1 fruit fly cellular context compared by ENCODE assay signal in genomic region chr2L:3440322-3440721, dm6.
A peak's percentile ranks its signal among the peaks of the same experiment; 100 is the strongest.
TF ChIP-seq lines count a peak whose summit lies in the region.

No protein-coding gene starts in this region.

TF ChIP-seq in whole organism, embryonic, 481 proteins besides CTCF, POLR2A, EP300 and RAD21 (continued from another document and continues in another):
- TF ChIP-seq gcm2 (GFP tag; optimal IDR thresholded peaks at IDR 0.05; lab: Kevin White, UChicago) = no peak
- TF ChIP-seq TFAM (GFP tag; optimal IDR thresholded peaks at IDR 0.05; lab: Kevin White, UChicago) = no peak
- peak; percentile 83 for TF ChIP-seq HLH3B (GFP tag; IDR thresholded peaks at IDR 0.05; lab: Robert Waterston, UW)
- peak; percentile 37; the same call in 1 of the 2 replicates for TF ChIP-seq onecut (GFP tag; IDR thresholded peaks at IDR 0.05; lab: Robert Waterston, UW)
- TF ChIP-seq CG2116 (GFP tag; optimal IDR thresholded peaks at IDR 0.05; lab: Kevin White, UChicago) = no peak
- no peak for TF ChIP-seq B-H2 (GFP tag; optimal IDR thresholded peaks at IDR 0.05; lab: Kevin White, UChicago)
- TF ChIP-seq Side (GFP tag; optimal IDR thresholded peaks at IDR 0.05; lab: Kevin White, UChicago) = peak; percentile 36
- TF ChIP-seq CG34422 (GFP tag; IDR thresholded peaks at IDR 0.05; lab: Robert Waterston, UW) = peak; percentile 83; the same call in 2 of the 3 replicates
- peak; percentile 56 for TF ChIP-seq ranshi (GFP tag; IDR thresholded peaks at IDR 0.05; lab: Robert Waterston, UW)
- no peak for TF ChIP-seq CG18476 (GFP tag; optimal IDR thresholded peaks at IDR 0.05; lab: Kevin White, UChicago)
- no peak; the same call in 1 of the 2 replicates for TF ChIP-seq CG10959 (GFP tag; IDR thresholded peaks at IDR 0.05; lab: Robert Waterston, UW)
- TF ChIP-seq CG15601 (tag; optimal IDR thresholded peaks at IDR 0.05; lab: Kevin White, UChicago) = no peak
- TF ChIP-seq dan (GFP tag; IDR thresholded peaks at IDR 0.05; lab: Robert Waterston, UW) = no peak
- peak; percentile 62 for TF ChIP-seq CG17385 (GFP tag; optimal IDR thresholded peaks at IDR 0.05; lab: Kevin White, UChicago)
- peak; percentile 68 for TF ChIP-seq CG7839 (tag; optimal IDR thresholded peaks at IDR 0.05; lab: Kevin White, UChicago)
- peak; percentile 58; the same call in 1 of the 2 replicates for TF ChIP-seq CG11247 (GFP tag; IDR thresholded peaks at IDR 0.05; lab: Robert Waterston, UW)
- TF ChIP-seq chn (GFP tag; optimal IDR thresholded peaks at IDR 0.05; lab: Kevin White, UChicago) = peak; percentile 54
- TF ChIP-seq Fer2 (tag; optimal IDR thresholded peaks at IDR 0.05; lab: Kevin White, UChicago) = peak; percentile 3
- TF ChIP-seq psq (GFP tag; optimal IDR thresholded peaks at IDR 0.05; lab: Kevin White, UChicago) = peak; percentile 7
- TF ChIP-seq peb (GFP tag; IDR thresholded peaks at IDR 0.05; lab: Robert Waterston, UW) = peak; percentile 64
- no peak for TF ChIP-seq abd-A (tag; optimal IDR thresholded peaks at IDR 0.05; lab: Kevin White, UChicago)
- TF ChIP-seq CkIIα-i1 (GFP tag; IDR thresholded peaks at IDR 0.05; lab: Robert Waterston, UW) = peak; percentile 39; the same call in 1 of the 2 replicates
- TF ChIP-seq CG31388 (GFP tag; optimal IDR thresholded peaks at IDR 0.05; lab: Kevin White, UChicago) = no peak
- TF ChIP-seq Hmr (GFP tag; optimal IDR thresholded peaks at IDR 0.05; lab: Kevin White, UChicago) = peak; percentile 68
- no peak for TF ChIP-seq hbn (GFP tag; IDR thresholded peaks at IDR 0.05; lab: Robert Waterston, UW; ENCODE audit: partially characterized antibody)
- TF ChIP-seq CG7786 (GFP tag; optimal IDR thresholded peaks at IDR 0.05; lab: Kevin White, UChicago) = peak; percentile 33
- peak; percentile 77 for TF ChIP-seq ind (GFP tag; optimal IDR thresholded peaks at IDR 0.05; lab: Kevin White, UChicago)
- TF ChIP-seq dysf (GFP tag; IDR thresholded peaks at IDR 0.05; lab: Robert Waterston, UW) = peak; percentile 88
- TF ChIP-seq zfh1 (GFP tag; IDR thresholded peaks at IDR 0.05; lab: Robert Waterston, UW) = peak; percentile 71
- no peak for TF ChIP-seq Kr (GFP tag; optimal IDR thresholded peaks at IDR 0.05; lab: Kevin White, UChicago)
- TF ChIP-seq vnd (GFP tag; IDR thresholded peaks at IDR 0.05; lab: Robert Waterston, UW; ENCODE audit: partially characterized antibody) = no peak
- no peak for TF ChIP-seq Doc3 (GFP tag; IDR thresholded peaks at IDR 0.05; lab: Robert Waterston, UW; ENCODE audit: partially characterized antibody)
- peak; percentile 54 for TF ChIP-seq CG9215 (GFP tag; IDR thresholded peaks at IDR 0.05; lab: Robert Waterston, UW)
- TF ChIP-seq Nf-YC (tag; optimal IDR thresholded peaks at IDR 0.05; lab: Kevin White, UChicago) = no peak
- TF ChIP-seq CG18764 (GFP tag; optimal IDR thresholded peaks at IDR 0.05; lab: Kevin White, UChicago) = peak; percentile 49
- TF ChIP-seq CG8359 (GFP tag; optimal IDR thresholded peaks at IDR 0.05; lab: Kevin White, UChicago; ENCODE audit: borderline replicate concordance) = peak; percentile 25
- TF ChIP-seq org-1 (GFP tag; optimal IDR thresholded peaks at IDR 0.05; lab: Kevin White, UChicago) = peak; percentile 55
- no peak for TF ChIP-seq sima (GFP tag; optimal IDR thresholded peaks at IDR 0.05; lab: Kevin White, UChicago)
- TF ChIP-seq CG11723 (GFP tag; optimal IDR thresholded peaks at IDR 0.05; lab: Kevin White, UChicago) = peak; percentile 35
- TF ChIP-seq Antp (GFP tag; optimal IDR thresholded peaks at IDR 0.05; lab: Kevin White, UChicago) = no peak
- no peak for TF ChIP-seq Ravus (GFP tag; IDR thresholded peaks at IDR 0.05; lab: Robert Waterston, UW)
- TF ChIP-seq CG17186 (GFP tag; optimal IDR thresholded peaks at IDR 0.05; lab: Kevin White, UChicago) = peak; percentile 17
- peak; percentile 52 for TF ChIP-seq BtbVII (GFP tag; optimal IDR thresholded peaks at IDR 0.05; lab: Kevin White, UChicago)
- TF ChIP-seq da (GFP tag; optimal IDR thresholded peaks at IDR 0.05; lab: Kevin White, UChicago) = no peak
- TF ChIP-seq dpn (GFP tag; optimal IDR thresholded peaks at IDR 0.05; lab: Kevin White, UChicago) = peak; percentile 45 to 59
- peak; percentile 54; the same call in 1 of the 2 replicates for TF ChIP-seq Gsc (GFP tag; IDR thresholded peaks at IDR 0.05; lab: Robert Waterston, UW)
- TF ChIP-seq Dip3 (GFP tag; optimal IDR thresholded peaks at IDR 0.05; lab: Kevin White, UChicago) = no peak
- peak; percentile 36; the same call in 1 of the 2 replicates for TF ChIP-seq klu (GFP tag; IDR thresholded peaks at IDR 0.05; lab: Robert Waterston, UW)
- TF ChIP-seq Pdp1 (GFP tag; optimal IDR thresholded peaks at IDR 0.05; lab: Kevin White, UChicago) = no peak
- TF ChIP-seq yki (optimal IDR thresholded peaks at IDR 0.05; lab: Kevin White, UChicago) = no peak
- TF ChIP-seq CG6813 (GFP tag; optimal IDR thresholded peaks at IDR 0.05; lab: Kevin White, UChicago) = peak; percentile 61
- TF ChIP-seq dm (GFP tag; optimal IDR thresholded peaks at IDR 0.05; lab: Kevin White, UChicago) = no peak
- TF ChIP-seq Fer1 (GFP tag; optimal IDR thresholded peaks at IDR 0.05; lab: Kevin White, UChicago) = peak; percentile 73
- TF ChIP-seq CG6689 (GFP tag; IDR thresholded peaks at IDR 0.05; lab: Robert Waterston, UW) = peak; percentile 73
- TF ChIP-seq usp (GFP tag; optimal IDR thresholded peaks at IDR 0.05; lab: Kevin White, UChicago) = no peak
- TF ChIP-seq CG16779 (GFP tag; IDR thresholded peaks at IDR 0.05; lab: Robert Waterston, UW) = 0 out of 2 replicates have a peak, but pooled peaks have one; percentile 62
- TF ChIP-seq wor (GFP tag; IDR thresholded peaks at IDR 0.05; lab: Robert Waterston, UW) = peak; percentile 27; the same call in 1 of the 2 replicates
- TF ChIP-seq Dek (tag; optimal IDR thresholded peaks at IDR 0.05; lab: Kevin White, UChicago) = peak; percentile 30
- TF ChIP-seq CG8290 (GFP tag; optimal IDR thresholded peaks at IDR 0.05; lab: Kevin White, UChicago) = no peak
- peak in 1 of 2 experiments; percentile 38 for TF ChIP-seq CG8290 (tag; optimal IDR thresholded peaks at IDR 0.05; lab: Kevin White, UChicago)
- peak; percentile 48 for TF ChIP-seq CG16863 (GFP tag; optimal IDR thresholded peaks at IDR 0.05; lab: Kevin White, UChicago)
- TF ChIP-seq Ssrp (tag; optimal IDR thresholded peaks at IDR 0.05; lab: Kevin White, UChicago) = peak; percentile 9
- no peak for TF ChIP-seq sd (tag; optimal IDR thresholded peaks at IDR 0.05; lab: Kevin White, UChicago)
- TF ChIP-seq CG2120 (GFP tag; optimal IDR thresholded peaks at IDR 0.05; lab: Kevin White, UChicago) = peak; percentile 55
- TF ChIP-seq mld (GFP tag; IDR thresholded peaks at IDR 0.05; lab: Robert Waterston, UW; ENCODE audit: partially characterized antibody) = no peak
- TF ChIP-seq Camta (GFP tag; optimal IDR thresholded peaks at IDR 0.05; lab: Kevin White, UChicago) = no peak
- no peak for TF ChIP-seq lilli (GFP tag; optimal IDR thresholded peaks at IDR 0.05; lab: Kevin White, UChicago)
- TF ChIP-seq HLHmδ (GFP tag; optimal IDR thresholded peaks at IDR 0.05; lab: Kevin White, UChicago) = no peak
- peak; percentile 53; the same call in 1 of the 2 replicates for TF ChIP-seq CG4360 (GFP tag; IDR thresholded peaks at IDR 0.05; lab: Robert Waterston, UW)
- no peak for TF ChIP-seq gro (GFP tag; optimal IDR thresholded peaks at IDR 0.05; lab: Kevin White, UChicago)
- peak; percentile 2 for TF ChIP-seq repo (GFP tag; optimal IDR thresholded peaks at IDR 0.05; lab: Kevin White, UChicago)
- TF ChIP-seq amos (GFP tag; IDR thresholded peaks at IDR 0.05; lab: Robert Waterston, UW; ENCODE audit: partially characterized antibody) = no peak
- TF ChIP-seq ara (GFP tag; IDR thresholded peaks at IDR 0.05; lab: Robert Waterston, UW) = peak; percentile 69
- peak; percentile 49; the same call in 2 of the 4 replicates for TF ChIP-seq Gug (GFP tag; IDR thresholded peaks at IDR 0.05; lab: Robert Waterston, UW)
- TF ChIP-seq Blimp-1 (GFP tag; optimal IDR thresholded peaks at IDR 0.05; lab: Kevin White, UChicago) = peak; percentile 73
- TF ChIP-seq CG18262 (tag; optimal IDR thresholded peaks at IDR 0.05; lab: Kevin White, UChicago) = peak; percentile 65
- peak; percentile 55 for TF ChIP-seq Mad (GFP tag; optimal IDR thresholded peaks at IDR 0.05; lab: Kevin White, UChicago)
- TF ChIP-seq chinmo (GFP tag; IDR thresholded peaks at IDR 0.05; lab: Robert Waterston, UW; ENCODE audit: partially characterized antibody) = 0 out of 4 replicates have a peak, but pooled peaks have one; percentile 30
- no peak for TF ChIP-seq br (optimal IDR thresholded peaks at IDR 0.05; lab: Kevin White, UChicago)
- TF ChIP-seq CG10209 (GFP tag; optimal IDR thresholded peaks at IDR 0.05; lab: Kevin White, UChicago) = peak; percentile 72
- TF ChIP-seq dimm (GFP tag; IDR thresholded peaks at IDR 0.05; lab: Robert Waterston, UW) = peak; percentile 57
- peak; percentile 5 for TF ChIP-seq trh (GFP tag; optimal IDR thresholded peaks at IDR 0.05; lab: Kevin White, UChicago)
- peak; percentile 62 for TF ChIP-seq CG3407 (GFP tag; optimal IDR thresholded peaks at IDR 0.05; lab: Kevin White, UChicago)
- no peak for TF ChIP-seq btn (GFP tag; optimal IDR thresholded peaks at IDR 0.05; lab: Kevin White, UChicago)
- TF ChIP-seq Doc2 (GFP tag; IDR thresholded peaks at IDR 0.05; lab: Robert Waterston, UW) = no peak
- 0 out of 2 replicates have a peak, but pooled peaks have one; percentile 30 for TF ChIP-seq ro (GFP tag; IDR thresholded peaks at IDR 0.05; lab: Robert Waterston, UW)
- TF ChIP-seq Taf1 (GFP tag; IDR thresholded peaks at IDR 0.05; lab: Robert Waterston, UW) = peak; percentile 19; the same call in 1 of the 2 replicates
- TF ChIP-seq pita (GFP tag; optimal IDR thresholded peaks at IDR 0.05; lab: Kevin White, UChicago) = no peak
- TF ChIP-seq Lim3 (GFP tag; IDR thresholded peaks at IDR 0.05; lab: Robert Waterston, UW) = no peak; the same call in 1 of the 2 replicates
- TF ChIP-seq kni (GFP tag; optimal IDR thresholded peaks at IDR 0.05; lab: Kevin White, UChicago) = no peak
- TF ChIP-seq gfzf (GFP tag; optimal IDR thresholded peaks at IDR 0.05; lab: Kevin White, UChicago) = no peak
- TF ChIP-seq CG31365 (tag; optimal IDR thresholded peaks at IDR 0.05; lab: Kevin White, UChicago) = peak; percentile 28
- peak; percentile 59 for TF ChIP-seq CG9932 (GFP tag; IDR thresholded peaks at IDR 0.05; lab: Robert Waterston, UW)
- TF ChIP-seq bigmax (GFP tag; optimal IDR thresholded peaks at IDR 0.05; lab: Kevin White, UChicago) = no peak
- TF ChIP-seq CG1647 (GFP tag; optimal IDR thresholded peaks at IDR 0.05; lab: Kevin White, UChicago) = no peak
- TF ChIP-seq Med (GFP tag; lab: Kevin White, UChicago) = peak; percentile 89
- TF ChIP-seq CG13123 (GFP tag; optimal IDR thresholded peaks at IDR 0.05; lab: Kevin White, UChicago) = no peak
- TF ChIP-seq Nf-YA (GFP tag; IDR thresholded peaks at IDR 0.05; lab: Robert Waterston, UW) = peak; percentile 57
- no peak for TF ChIP-seq Scr (GFP tag; IDR thresholded peaks at IDR 0.05; lab: Robert Waterston, UW; ENCODE audit: partially characterized antibody)
- TF ChIP-seq CG17612 (GFP tag; IDR thresholded peaks at IDR 0.05; lab: Robert Waterston, UW) = 0 out of 2 replicates have a peak, but pooled peaks have one; percentile 38
- peak; percentile 42 for TF ChIP-seq CG14710 (tag; optimal IDR thresholded peaks at IDR 0.05; lab: Kevin White, UChicago)
- no peak for TF ChIP-seq C15 (GFP tag; IDR thresholded peaks at IDR 0.05; lab: Robert Waterston, UW)
- peak; percentile 30; the same call in 1 of the 2 replicates for TF ChIP-seq CG3847 (GFP tag; IDR thresholded peaks at IDR 0.05; lab: Robert Waterston, UW)
- TF ChIP-seq dmrt11E (tag; optimal IDR thresholded peaks at IDR 0.05; lab: Kevin White, UChicago) = no peak
- no peak for TF ChIP-seq knrl (GFP tag; IDR thresholded peaks at IDR 0.05; lab: Robert Waterston, UW; ENCODE audit: partially characterized antibody)
- TF ChIP-seq vvl (GFP tag; IDR thresholded peaks at IDR 0.05; lab: Robert Waterston, UW) = peak; percentile 84
- TF ChIP-seq CG33213 (GFP tag; optimal IDR thresholded peaks at IDR 0.05; lab: Kevin White, UChicago) = no peak
- TF ChIP-seq pb (GFP tag; optimal IDR thresholded peaks at IDR 0.05; lab: Kevin White, UChicago) = no peak
- TF ChIP-seq pan (optimal IDR thresholded peaks at IDR 0.05; lab: Kevin White, UChicago) = no peak
- TF ChIP-seq pan (GFP tag; optimal IDR thresholded peaks at IDR 0.05 in 1 of 2, IDR thresholded peaks at IDR 0.05 in 1 of 2) = peak in 1 of 2 experiments; percentile 83
- no peak for TF ChIP-seq CG34376 (GFP tag; optimal IDR thresholded peaks at IDR 0.05; lab: Kevin White, UChicago)
- no peak for TF ChIP-seq gsb-n (tag; optimal IDR thresholded peaks at IDR 0.05; lab: Kevin White, UChicago)
- TF ChIP-seq CG11398 (GFP tag; optimal IDR thresholded peaks at IDR 0.05; lab: Kevin White, UChicago) = no peak
- no peak for TF ChIP-seq CG42726 (GFP tag; IDR thresholded peaks at IDR 0.05; lab: Robert Waterston, UW; ENCODE audit: partially characterized antibody)
- TF ChIP-seq CG4707 (GFP tag; optimal IDR thresholded peaks at IDR 0.05; lab: Kevin White, UChicago) = no peak
- TF ChIP-seq Chrac-16 (GFP tag; optimal IDR thresholded peaks at IDR 0.05; lab: Kevin White, UChicago) = peak; percentile 59
- no peak for TF ChIP-seq ato (GFP tag; IDR thresholded peaks at IDR 0.05; lab: Robert Waterston, UW; ENCODE audit: partially characterized antibody)
- TF ChIP-seq gsb (GFP tag; IDR thresholded peaks at IDR 0.05; lab: Robert Waterston, UW) = peak; percentile 34; the same call in 1 of the 2 replicates
- peak; percentile 15 for TF ChIP-seq CG18011 (GFP tag; optimal IDR thresholded peaks at IDR 0.05; lab: Kevin White, UChicago)
- 0 out of 2 replicates have a peak, but pooled peaks have one; percentile 21 for TF ChIP-seq CG11085 (GFP tag; IDR thresholded peaks at IDR 0.05; lab: Robert Waterston, UW)
- peak; percentile 39 for TF ChIP-seq tin (GFP tag; optimal IDR thresholded peaks at IDR 0.05; lab: Kevin White, UChicago)
- TF ChIP-seq Xrp1 (GFP tag; IDR thresholded peaks at IDR 0.05; lab: Robert Waterston, UW) = peak; percentile 78
- peak; percentile 64 for TF ChIP-seq Six4 (GFP tag; optimal IDR thresholded peaks at IDR 0.05; lab: Kevin White, UChicago)
- TF ChIP-seq Ets97D (GFP tag; optimal IDR thresholded peaks at IDR 0.05; lab: Kevin White, UChicago) = no peak
- peak; percentile 19 for TF ChIP-seq bab2 (GFP tag; optimal IDR thresholded peaks at IDR 0.05; lab: Kevin White, UChicago)
- peak; percentile 28 for TF ChIP-seq Mes4 (GFP tag; optimal IDR thresholded peaks at IDR 0.05; lab: Kevin White, UChicago)
- no peak for TF ChIP-seq fd102C (GFP tag; optimal IDR thresholded peaks at IDR 0.05; lab: Kevin White, UChicago)
- TF ChIP-seq CG1603 (tag; optimal IDR thresholded peaks at IDR 0.05; lab: Kevin White, UChicago) = peak; percentile 90
- no peak for TF ChIP-seq exex (tag; optimal IDR thresholded peaks at IDR 0.05; lab: Kevin White, UChicago)
